Worm (Caenorhabditis elegans): ENCODE data around the gene tsp-8.

DNA sequence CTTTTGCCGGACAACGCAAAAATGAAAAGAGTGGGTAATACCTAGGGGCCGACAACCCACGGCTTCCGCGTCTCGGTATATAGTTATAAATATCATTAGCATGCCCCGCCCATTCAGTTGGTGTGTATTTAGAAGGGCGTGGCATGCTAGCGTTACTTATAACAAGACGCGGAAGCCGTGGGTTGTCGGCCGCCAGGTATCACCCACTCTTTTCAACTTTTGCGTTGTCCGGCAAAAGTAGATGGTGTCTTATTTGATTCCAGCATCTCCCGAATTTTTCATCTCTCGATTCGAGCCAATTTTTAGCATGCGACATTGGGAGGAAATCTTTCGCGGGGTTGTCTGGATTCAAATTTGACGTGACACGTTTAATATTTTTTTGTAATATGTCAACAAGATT is 11.5 kb downstream of the tsp-8 start:
- TF ChIP-seq mep-1 (tag; optimal IDR thresholded peaks at IDR 0.05), result no peak
- TF ChIP-seq unc-39 (tag; optimal IDR thresholded peaks at IDR 0.05), result no peak
- no peak for TF ChIP-seq pha-4 (tag; optimal IDR thresholded peaks at IDR 0.05)
- no peak for TF ChIP-seq elt-1 (tag; optimal IDR thresholded peaks at IDR 0.05; ENCODE audit: borderline replicate concordance, insufficient read depth)
- TF ChIP-seq unc-62 (GFP tag; optimal IDR thresholded peaks at IDR 0.05), result no peak
- no peak for TF ChIP-seq bed-3 (GFP tag; optimal IDR thresholded peaks at IDR 0.05)
- TF ChIP-seq ces-1 (GFP tag; optimal IDR thresholded peaks at IDR 0.05), result no peak
- TF ChIP-seq tbx-8 (GFP tag; optimal IDR thresholded peaks at IDR 0.05), result no peak
- no peak for TF ChIP-seq lsy-2 (tag; optimal IDR thresholded peaks at IDR 0.05)
- TF ChIP-seq unc-120 (tag; optimal IDR thresholded peaks at IDR 0.05; ENCODE audit: poor library complexity, severe bottlenecking), result no peak
- TF ChIP-seq sptf-1 (tag; optimal IDR thresholded peaks at IDR 0.05), result no peak
- TF ChIP-seq drap-1 (GFP tag; optimal IDR thresholded peaks at IDR 0.05), result no peak
- TF ChIP-seq nhr-12 (tag; optimal IDR thresholded peaks at IDR 0.05), result no peak

Data from whole organism, mixed stage, embryonic.